Worm (Caenorhabditis elegans) whole organism, midembryonic: ENCODE measurements around the gene taf-8.

Experiments
- T22C8.4 ChIP-seq: fragments of 200-800 bp; sonication (Bioruptor generic); IDR thresholded peaks from 2 replicates; pipeline ENCODE4 v1.3.6; 2022; ENCODE audit warnings: missing genetic modification characterization, missing compliant biosample characterization
- cog-1 ChIP-seq: sonication (generic microtip); optimal IDR thresholded peaks from 2 replicates; lab custom pipeline; 2016; ENCODE audit warnings: missing genetic modification characterization, missing compliant biosample characterization
- flt-1 ChIP-seq: fragments of 200-800 bp; sonication (Bioruptor generic); IDR thresholded peaks from 2 replicates; pipeline ENCODE4 v1.3.6; 2022; ENCODE audit warnings: missing genetic modification characterization, missing compliant biosample characterization
- med-1 ChIP-seq: sonication (generic microtip); optimal IDR thresholded peaks from 2 replicates; lab custom pipeline; 2017; ENCODE audit warnings: missing genetic modification characterization, mild to moderate bottlenecking, missing compliant biosample characterization, antibody characterized with exemption, missing genetic modification reagents; ENCODE audit not compliant: insufficient read depth
- ref-1 ChIP-seq: fragments of 200-800 bp; sonication (Bioruptor generic); conservative IDR thresholded peaks from 2 replicates; pipeline ENCODE4 v1.3.6; 2022; ENCODE audit warnings: missing genetic modification reagents, missing genetic modification characterization, missing compliant biosample characterization
- tab-1 ChIP-seq: fragments of 200-800 bp; sonication (Bioruptor generic); IDR thresholded peaks from 2 replicates; pipeline ENCODE4 v1.3.6; 2022; ENCODE audit warnings: missing genetic modification characterization, missing compliant biosample characterization
- ztf-23 ChIP-seq: fragments of 200-800 bp; sonication (Bioruptor generic); IDR thresholded peaks from 2 replicates; pipeline ENCODE4 v1.3.6; 2022; ENCODE audit warnings: missing genetic modification reagents, missing genetic modification characterization, missing compliant biosample characterization
- ztf-29 ChIP-seq: fragments of 200-800 bp; sonication (Bioruptor generic); IDR thresholded peaks from 2 replicates; pipeline ENCODE4 v1.3.6; 2022; ENCODE audit warnings: missing genetic modification reagents, missing genetic modification characterization, missing compliant biosample characterization

DNA sequence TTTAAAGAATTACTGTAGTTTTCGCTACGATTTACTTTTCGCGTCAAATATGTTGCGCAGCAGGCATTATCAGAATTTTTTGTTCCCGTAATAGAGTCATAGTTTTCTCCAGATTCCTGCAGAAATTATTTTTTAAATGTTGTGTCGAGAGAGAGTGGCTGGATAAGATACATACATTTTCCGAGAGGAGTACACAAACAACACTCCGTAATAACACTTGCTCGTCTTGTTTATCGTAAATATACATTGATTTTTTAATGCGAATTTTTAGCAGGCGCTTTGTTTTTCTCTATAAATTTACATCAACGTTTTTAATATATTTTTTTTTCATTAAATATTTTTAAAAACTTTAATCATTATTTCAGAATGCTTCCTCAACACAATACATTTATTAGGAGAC, at the start of gene taf-8:
- no peak for TF ChIP-seq med-1
- TF ChIP-seq cog-1 (tag; lab: Kevin White, UChicago), result no peak
- no peak for TF ChIP-seq ref-1 (GFP tag; lab: Robert Waterston, UW)
- TF ChIP-seq ztf-29 (GFP tag; lab: Robert Waterston, UW), result no peak
- no peak for TF ChIP-seq flt-1 (GFP tag; lab: Robert Waterston, UW)
- no peak for TF ChIP-seq tab-1 (GFP tag; lab: Robert Waterston, UW)
- TF ChIP-seq T22C8.4 (GFP tag; lab: Robert Waterston, UW), result 0 out of 2 replicates have a peak, but pooled peaks have one; percentile 23
- no peak for TF ChIP-seq ztf-23 (GFP tag; lab: Robert Waterston, UW)
